Fruit fly (Drosophila melanogaster): ENCODE data around the gene CG31538.

DNA sequence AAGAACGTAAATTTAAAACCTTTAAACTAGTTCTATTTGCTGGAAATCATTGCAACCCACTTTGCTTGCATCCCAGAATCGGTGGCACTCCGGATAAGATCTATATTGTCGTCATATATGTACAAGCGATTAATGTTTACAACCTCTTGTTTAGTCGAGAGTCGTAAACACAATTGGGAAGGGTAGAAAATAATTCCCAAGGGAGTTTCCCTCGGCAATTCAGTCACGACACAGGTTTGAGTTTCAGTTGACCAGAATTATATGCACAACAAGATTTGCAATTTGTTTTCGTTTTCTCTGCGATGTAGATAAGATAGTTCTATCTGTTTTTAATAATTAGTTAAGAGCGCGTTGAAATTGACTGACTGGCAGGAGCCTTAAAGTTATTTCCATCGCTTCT lies 2.7 kb upstream of the CG31538 start:
- no peak for TF ChIP-seq CG34367 (tag; optimal IDR thresholded peaks at IDR 0.05)
- TF ChIP-seq CG8301 (tag; optimal IDR thresholded peaks at IDR 0.05), result no peak
- TF ChIP-seq CG15710 (tag; optimal IDR thresholded peaks at IDR 0.05), result no peak
- TF ChIP-seq CG14655 (GFP tag; optimal IDR thresholded peaks at IDR 0.05), result no peak
- TF ChIP-seq Pif1A (GFP tag; optimal IDR thresholded peaks at IDR 0.05), result no peak
- TF ChIP-seq Ets98B (GFP tag; IDR thresholded peaks at IDR 0.05), result no peak
- no peak for TF ChIP-seq CG17806 (tag; optimal IDR thresholded peaks at IDR 0.05)
- TF ChIP-seq D1 (tag; optimal IDR thresholded peaks at IDR 0.05), result no peak
- TF ChIP-seq CG12605 (GFP tag; IDR thresholded peaks at IDR 0.05), result no peak
- no peak for TF ChIP-seq CG9948 (tag; optimal IDR thresholded peaks at IDR 0.05)

All from whole organism, pupa.